Worm (Caenorhabditis elegans) whole organism, dauer: ENCODE measurements around the gene unc-34.

ENCODE experiments used
- unc-62 ChIP-seq: sonication (generic microtip); optimal IDR thresholded peaks from 2 replicates; lab custom pipeline; 2017; ENCODE audit warnings: missing biosample characterization, missing genetic modification reagents, missing genetic modification characterization

unc-34 gene

ce11 chrV:1001163-1001562 lies 18.7 kb downstream of the unc-34 start:
- no peak for TF ChIP-seq unc-62 (GFP tag; lab: Kevin White, UChicago)

ce11 chrV:1003400-1003799 lies 20.9 kb downstream of the unc-34 start, which contains the start of gene Y50D4C.5:
Gene Y50D4C.5, minus strand, starts transcription at chrV:1003744.
- no peak for TF ChIP-seq unc-62 (GFP tag; lab: Kevin White, UChicago)

- no peak for TF ChIP-seq unc-62 (GFP tag; lab: Kevin White, UChicago)
Measured at ce11 chrV:1003826-1004225, 21.3 kb downstream of the unc-34 start.

ce11 chrV:1005877-1006276 lies 23.4 kb downstream of the unc-34 start:
- no peak for TF ChIP-seq unc-62 (GFP tag; lab: Kevin White, UChicago)

ce11 chrV:1008503-1008902 lies 26.0 kb downstream of the unc-34 start, which contains the start of gene ergo-1:
Gene ergo-1, plus strand, starts transcription at chrV:1008803.
- TF ChIP-seq unc-62 (GFP tag; lab: Kevin White, UChicago): no peak

ce11 chrV:1009037-1009436 lies 26.5 kb downstream of the unc-34 start:
- no peak for TF ChIP-seq unc-62 (GFP tag; lab: Kevin White, UChicago)

- TF ChIP-seq unc-62 (GFP tag; lab: Kevin White, UChicago): no peak
Measured at ce11 chrV:1013637-1014036, 31.1 kb downstream of the unc-34 start.

ce11 chrV:1015194-1015593 lies 32.7 kb downstream of the unc-34 start:
- no peak for TF ChIP-seq unc-62 (GFP tag; lab: Kevin White, UChicago)

ce11 chrV:1017196-1017595 lies 34.7 kb downstream of the unc-34 start:
- no peak for TF ChIP-seq unc-62 (GFP tag; lab: Kevin White, UChicago)

ce11 chrV:1021456-1021855 lies 39.0 kb downstream of the unc-34 start:
- no peak for TF ChIP-seq unc-62 (GFP tag; lab: Kevin White, UChicago)

- TF ChIP-seq unc-62 (GFP tag; lab: Kevin White, UChicago): no peak
Measured at ce11 chrV:1023367-1023766, 40.9 kb downstream of the unc-34 start, which contains the start of gene pei-2. Gene pei-2, minus strand, starts transcription at chrV:1023467.

ce11 chrV:1027044-1027443 lies 44.5 kb downstream of the unc-34 start, which contains the start of gene R09A1.3:
Gene R09A1.3, minus strand, starts transcription at chrV:1027074.
- no peak for TF ChIP-seq unc-62 (GFP tag; lab: Kevin White, UChicago)

ce11 chrV:1033304-1033703 lies 50.8 kb downstream of the unc-34 start, which contains the start of gene flp-34:
Gene flp-34, minus strand, starts transcription at chrV:1033404.
- TF ChIP-seq unc-62 (GFP tag; lab: Kevin White, UChicago): no peak

- no peak for TF ChIP-seq unc-62 (GFP tag; lab: Kevin White, UChicago)
Measured at ce11 chrV:1038074-1038473, 55.6 kb downstream of the unc-34 start.
